Fruit fly (Drosophila melanogaster): ENCODE results near the gene Prosalpha4.

Gene Prosalpha4

dm6 chrX:16270795-16271194 lies 5.3 kb upstream of the Prosalpha4 start, which contains the start of gene Mfe2 (continued):
- TF ChIP-seq GATAe (GFP tag; conservative IDR thresholded peaks at IDR 0.05) (no peak), CG1529 (GFP tag; optimal IDR thresholded peaks at IDR 0.05) (no peak), CG10274 (GFP tag; optimal IDR thresholded peaks at IDR 0.05) (no peak), CG32532 (GFP tag; IDR thresholded peaks at IDR 0.05) (peak; percentile 44; the same call in 1 of the 2 replicates), az2 (GFP tag; optimal IDR thresholded peaks at IDR 0.05) (peak; percentile 11), phol (tag; optimal IDR thresholded peaks at IDR 0.05) (peak; percentile 61), bab2 (GFP tag; optimal IDR thresholded peaks at IDR 0.05) (peak; percentile 29), HmgZ (tag; optimal IDR thresholded peaks at IDR 0.05) (peak; percentile 85), h (optimal IDR thresholded peaks at IDR 0.05) (no peak), ttk (GFP tag; IDR thresholded peaks at IDR 0.05) (no peak), dmrt99B (tag; optimal IDR thresholded peaks at IDR 0.05) (no peak), MTF-1 (GFP tag; optimal IDR thresholded peaks at IDR 0.05; ENCODE audit: borderline replicate concordance) (no peak), CG1024 (GFP tag; IDR thresholded peaks at IDR 0.05) (0 out of 2 replicates have a peak, but pooled peaks have one; percentile 17), btn (GFP tag; optimal IDR thresholded peaks at IDR 0.05) (no peak), ftz-f1 (GFP tag; optimal IDR thresholded peaks at IDR 0.05) (peak; percentile 11), mirr (GFP tag; optimal IDR thresholded peaks at IDR 0.05) (peak; percentile 17), CG31365 (tag; optimal IDR thresholded peaks at IDR 0.05) (no peak), lbe (GFP tag; optimal IDR thresholded peaks at IDR 0.05) (no peak), Adf1 (GFP tag; IDR thresholded peaks at IDR 0.05) (peak; percentile 37; the same call in 1 of the 2 replicates), CG6765 (GFP tag; optimal IDR thresholded peaks at IDR 0.05) (no peak), nmo (GFP tag; optimal IDR thresholded peaks at IDR 0.05) (peak; percentile 58), CG8281 (tag; optimal IDR thresholded peaks at IDR 0.05) (no peak), CG13287 (GFP tag; IDR thresholded peaks at IDR 0.05; ENCODE audit: partially characterized antibody) (peak; percentile 48; the same call in 1 of the 2 replicates), Sry-δ (GFP tag; optimal IDR thresholded peaks at IDR 0.05) (peak; percentile 76), corto (GFP tag; optimal IDR thresholded peaks at IDR 0.05) (no peak), Doc2 (GFP tag; IDR thresholded peaks at IDR 0.05) (no peak), Optix (GFP tag; IDR thresholded peaks at IDR 0.05) (no peak), CG12236 (GFP tag; optimal IDR thresholded peaks at IDR 0.05) (no peak), CG1832 (GFP tag; optimal IDR thresholded peaks at IDR 0.05) (no peak), Ets97D (GFP tag; optimal IDR thresholded peaks at IDR 0.05) (peak; percentile 88), row (GFP tag; IDR thresholded peaks at IDR 0.05) (0 out of 3 replicates have a peak, but pooled peaks have one; percentile 11), Nf-YC (tag; optimal IDR thresholded peaks at IDR 0.05) (peak; percentile 24), CG3281 (GFP tag; optimal IDR thresholded peaks at IDR 0.05) (no peak), ci (GFP tag; IDR thresholded peaks at IDR 0.05) (peak; percentile 65; the same call in 1 of the 3 replicates), sim (GFP tag; IDR thresholded peaks at IDR 0.05) (no peak), gro (GFP tag; optimal IDR thresholded peaks at IDR 0.05) (peak; percentile 70), CG33213 (GFP tag; optimal IDR thresholded peaks at IDR 0.05) (peak; percentile 79), tna (GFP tag; IDR thresholded peaks at IDR 0.05; ENCODE audit: partially characterized antibody) (no peak; the same call in 1 of the 2 replicates), CG8478 (optimal IDR thresholded peaks at IDR 0.05) (peak; percentile 80), bbx (GFP tag; IDR thresholded peaks at IDR 0.05; ENCODE audit: partially characterized antibody) (peak; percentile 40), CG7786 (GFP tag; optimal IDR thresholded peaks at IDR 0.05) (peak; percentile 77), seq (GFP tag; IDR thresholded peaks at IDR 0.05) (peak; percentile 34; the same call in 1 of the 2 replicates), E2f2 (GFP tag; IDR thresholded peaks at IDR 0.05) (peak; percentile 61), hbn (GFP tag; IDR thresholded peaks at IDR 0.05; ENCODE audit: partially characterized antibody) (no peak), inv (GFP tag; IDR thresholded peaks at IDR 0.05; ENCODE audit: partially characterized antibody) (peak; percentile 31; the same call in 1 of the 2 replicates), dm (GFP tag; optimal IDR thresholded peaks at IDR 0.05) (peak; percentile 29), CG9797 (GFP tag; optimal IDR thresholded peaks at IDR 0.05) (peak; percentile 85), nerfin-2 (GFP tag; IDR thresholded peaks at IDR 0.05; ENCODE audit: partially characterized antibody) (0 out of 2 replicates have a peak, but pooled peaks have one; percentile 15), CG9817 (tag; optimal IDR thresholded peaks at IDR 0.05) (peak; percentile 62), salm (tag; optimal IDR thresholded peaks at IDR 0.05) (no peak), CG16813 (GFP tag; IDR thresholded peaks at IDR 0.05; ENCODE audit: partially characterized antibody) (0 out of 3 replicates have a peak, but pooled peaks have one; percentile 30)
